Worm (Caenorhabditis elegans): ENCODE results near the gene F14E5.2.

DNA sequence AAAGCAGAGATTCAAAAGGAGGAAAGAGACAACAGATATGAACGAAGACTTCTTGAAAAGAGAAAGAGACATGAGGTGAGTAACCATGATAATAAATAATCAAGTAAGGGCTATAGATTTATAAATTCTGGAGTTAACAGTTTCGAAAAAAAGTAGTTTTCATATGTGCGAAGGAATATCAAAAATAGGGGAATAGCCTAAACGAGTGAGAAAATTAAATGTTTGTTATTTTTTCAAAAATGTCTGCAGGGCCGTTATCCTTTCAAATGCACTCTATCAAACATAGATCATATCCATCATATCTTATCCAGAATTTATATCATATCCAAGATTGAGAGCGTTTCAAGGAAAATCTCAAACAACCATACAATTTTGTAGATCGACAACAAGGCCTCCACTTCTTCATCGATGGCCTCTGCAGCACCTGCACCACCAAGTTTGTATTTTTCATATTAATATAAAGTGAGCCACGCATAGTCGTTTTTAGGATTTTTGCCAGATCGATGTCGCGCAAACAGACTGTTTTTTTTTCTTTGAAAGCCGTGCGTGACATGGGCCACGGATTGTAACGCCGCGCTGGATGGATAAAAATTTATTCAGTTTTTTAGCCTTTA, 7.8 kb downstream of the F14E5.2 start:
- TF ChIP-seq tab-1 (GFP tag; IDR thresholded peaks at IDR 0.05) (no peak), cog-1 (tag; optimal IDR thresholded peaks at IDR 0.05) (no peak), ref-1 (GFP tag; conservative IDR thresholded peaks at IDR 0.05) (no peak), T22C8.4 (GFP tag; IDR thresholded peaks at IDR 0.05) (no peak), flt-1 (GFP tag; IDR thresholded peaks at IDR 0.05) (no peak)
